Fruit fly (Drosophila melanogaster) whole organism, embryonic: ENCODE measurements around the gene CG31131.

Experiments used
- CG10654 ChIP-seq: fragments of 200-800 bp; sonication (Bioruptor generic); optimal IDR thresholded peaks from 2 replicates; lab custom pipeline; 2016; ENCODE audit warnings: missing biosample characterization, missing genetic modification characterization
- CG12219 ChIP-seq: fragments of 200-800 bp; sonication (Bioruptor generic); optimal IDR thresholded peaks from 3 replicates; lab custom pipeline; 2018; ENCODE audit warnings: missing biosample characterization, mild to moderate bottlenecking, missing genetic modification characterization
- CG12769 ChIP-seq: fragments of 200-800 bp; sonication (Bioruptor generic); optimal IDR thresholded peaks from 2 replicates; lab custom pipeline; 2019; ENCODE audit warnings: missing biosample characterization, mild to moderate bottlenecking, missing genetic modification characterization, moderate library complexity
- CG15011 ChIP-seq: fragments of 200-800 bp; sonication (Bioruptor generic); optimal IDR thresholded peaks from 3 replicates; lab custom pipeline; 2018; ENCODE audit warnings: missing biosample characterization, mild to moderate bottlenecking, missing genetic modification characterization
- CG15601 ChIP-seq: fragments of 200-800 bp; sonication (Bioruptor generic); optimal IDR thresholded peaks from 3 replicates; lab custom pipeline; 2019; ENCODE audit warnings: missing biosample characterization, mild to moderate bottlenecking, missing genetic modification characterization, moderate library complexity
- CG16813 ChIP-seq: fragments of 200-800 bp; sonication (Bioruptor generic); IDR thresholded peaks from 3 replicates; pipeline ENCODE4 v1.3.6; 2022; ENCODE audit warnings: missing biosample characterization, missing genetic modification characterization; ENCODE audit not compliant: partially characterized antibody
- CG1792 ChIP-seq: fragments of 200-800 bp; sonication (Bioruptor generic); optimal IDR thresholded peaks from 2 replicates; lab custom pipeline; 2016; ENCODE audit warnings: missing biosample characterization, missing genetic modification characterization
- CG2202 ChIP-seq: fragments of 200-800 bp; sonication (Bioruptor generic); optimal IDR thresholded peaks from 2 replicates; lab custom pipeline; 2018; ENCODE audit warnings: missing biosample characterization, mild to moderate bottlenecking, missing genetic modification characterization
- CG4707 ChIP-seq: fragments of 200-800 bp; sonication (Bioruptor generic); optimal IDR thresholded peaks from 2 replicates; lab custom pipeline; 2018; ENCODE audit warnings: missing biosample characterization, mild to moderate bottlenecking, missing genetic modification characterization, moderate library complexity
- CG9215 ChIP-seq: fragments of 200-800 bp; sonication (Bioruptor generic); IDR thresholded peaks from 2 replicates; pipeline ENCODE4 v1.3.6; 2022; ENCODE audit warnings: missing biosample characterization, missing genetic modification characterization
- CG9797 ChIP-seq: fragments of 200-800 bp; sonication (Bioruptor generic); optimal IDR thresholded peaks from 3 replicates; lab custom pipeline; 2018; ENCODE audit warnings: missing biosample characterization, mild to moderate bottlenecking, missing genetic modification characterization
- CG9876 ChIP-seq: fragments of 200-800 bp; sonication (Bioruptor generic); optimal IDR thresholded peaks from 2 replicates; lab custom pipeline; 2016; ENCODE audit warnings: missing biosample characterization, missing genetic modification characterization
- CkIIα-i1 ChIP-seq: fragments of 200-800 bp; sonication (Bioruptor generic); IDR thresholded peaks from 2 replicates; pipeline ENCODE4 v1.3.6; 2022; ENCODE audit warnings: missing biosample characterization, missing genetic modification characterization
- CrebB ChIP-seq: fragments of 200-800 bp; sonication (Bioruptor generic); optimal IDR thresholded peaks from 3 replicates; lab custom pipeline; 2018; ENCODE audit warnings: missing biosample characterization, mild to moderate bottlenecking, missing genetic modification characterization
- Dbx ChIP-seq: fragments of 200-800 bp; sonication (Bioruptor generic); IDR thresholded peaks from 3 replicates; pipeline ENCODE4 v1.3.6; 2022; ENCODE audit warnings: missing biosample characterization, missing genetic modification characterization
- Elba2 ChIP-seq: fragments of 200-800 bp; sonication (Bioruptor generic); optimal IDR thresholded peaks from 3 replicates; lab custom pipeline; 2016; ENCODE audit warnings: missing biosample characterization, missing genetic modification characterization
- Gsc ChIP-seq: fragments of 200-800 bp; sonication (Bioruptor generic); IDR thresholded peaks from 2 replicates; pipeline ENCODE4 v1.3.6; 2022; ENCODE audit warnings: missing biosample characterization, missing genetic modification characterization
- HLH4C ChIP-seq: fragments of 200-800 bp; sonication (Bioruptor generic); IDR thresholded peaks from 3 replicates; pipeline ENCODE4 v1.3.6; 2022; ENCODE audit warnings: missing biosample characterization, missing genetic modification characterization; ENCODE audit not compliant: partially characterized antibody
- HmgD ChIP-seq: fragments of 200-800 bp; sonication (Bioruptor generic); optimal IDR thresholded peaks from 3 replicates; lab custom pipeline; 2016; ENCODE audit warnings: missing biosample characterization, missing genetic modification characterization
- MBD-R2 ChIP-seq: fragments of 200-800 bp; sonication (Bioruptor generic); IDR thresholded peaks from 2 replicates; pipeline ENCODE4 v1.3.6; 2022; ENCODE audit warnings: missing biosample characterization, missing genetic modification characterization
- MESR4 ChIP-seq: fragments of 200-800 bp; sonication (Bioruptor generic); optimal IDR thresholded peaks from 2 replicates; lab custom pipeline; 2018; ENCODE audit warnings: missing biosample characterization, mild to moderate bottlenecking, missing genetic modification characterization, moderate library complexity
- Mad ChIP-seq: fragments of 200-800 bp; sonication (Bioruptor generic); optimal IDR thresholded peaks from 2 replicates; lab custom pipeline; 2016; ENCODE audit warnings: missing biosample characterization, missing genetic modification characterization
- Mrtf ChIP-seq: fragments of 200-800 bp; sonication (Bioruptor generic); IDR thresholded peaks from 3 replicates; pipeline ENCODE4 v1.3.6; 2022; ENCODE audit warnings: missing biosample characterization, missing genetic modification characterization
- NfI ChIP-seq: fragments of 200-800 bp; sonication (Bioruptor generic); optimal IDR thresholded peaks from 3 replicates; lab custom pipeline; 2018; ENCODE audit warnings: missing biosample characterization, mild to moderate bottlenecking, missing genetic modification characterization, moderate library complexity
- Rx ChIP-seq: fragments of 200-800 bp; sonication (Bioruptor generic); IDR thresholded peaks from 2 replicates; pipeline ENCODE4 v1.3.6; 2022; ENCODE audit warnings: missing biosample characterization, missing genetic modification characterization
- Stat92E ChIP-seq, 3 experiments: fragments of >200 bp in 2 of 3; fragments of 200-800 bp in 1 of 3; sonication (Bioruptor generic) in 1 of 3; optimal IDR thresholded peaks; 2 replicates each; lab custom pipeline; 2017 to 2019; ENCODE audit warnings: missing biosample characterization in 3 of 3, missing genetic modification characterization in 3 of 3, mild to moderate bottlenecking in 1 of 3, moderate library complexity in 1 of 3
- Trl ChIP-seq, 3 experiments: fragments of >200 bp in 2 of 3; fragments of 200-800 bp in 1 of 3; sonication (Bioruptor generic) in 1 of 3; optimal IDR thresholded peaks; 2 replicates in 1 of 3; 3 replicates in 2 of 3; lab custom pipeline; 2016 to 2017; ENCODE audit warnings: missing biosample characterization in 1 of 3, missing genetic modification characterization in 1 of 3
- ash1 ChIP-seq: fragments of 200-800 bp; sonication (Bioruptor generic); optimal IDR thresholded peaks from 2 replicates; lab custom pipeline; 2018; ENCODE audit warnings: missing biosample characterization, mild to moderate bottlenecking, missing genetic modification characterization
- ato ChIP-seq: fragments of 200-800 bp; sonication (Bioruptor generic); IDR thresholded peaks from 2 replicates; pipeline ENCODE4 v1.3.6; 2022; ENCODE audit warnings: missing biosample characterization, missing genetic modification characterization; ENCODE audit not compliant: partially characterized antibody
- bsh ChIP-seq, 2 experiments: fragments of 200-800 bp; sonication (Bioruptor generic); optimal IDR thresholded peaks; 2 replicates each; lab custom pipeline; 2017 to 2018; ENCODE audit warnings: mild to moderate bottlenecking in 2 of 2, missing biosample characterization in 2 of 2, missing genetic modification characterization in 2 of 2, moderate library complexity in 1 of 2
- caup ChIP-seq: fragments of 200-800 bp; sonication (Bioruptor generic); optimal IDR thresholded peaks from 3 replicates; lab custom pipeline; 2017; ENCODE audit warnings: missing biosample characterization, mild to moderate bottlenecking, missing genetic modification characterization, moderate library complexity; ENCODE audit not compliant: severe bottlenecking
- ci ChIP-seq: fragments of 200-800 bp; sonication (Bioruptor generic); IDR thresholded peaks from 3 replicates; pipeline ENCODE4 v1.3.6; 2022; ENCODE audit warnings: missing biosample characterization, missing genetic modification characterization
- en ChIP-seq: fragments of 200-800 bp; sonication (Bioruptor generic); optimal IDR thresholded peaks from 2 replicates; lab custom pipeline; 2016; ENCODE audit warnings: missing biosample characterization, missing genetic modification characterization
- eve ChIP-seq, 2 experiments: fragments of >200 bp; optimal IDR thresholded peaks; 2 replicates each; lab custom pipeline; 2017; ENCODE audit warnings: missing biosample characterization in 2 of 2, missing genetic modification characterization in 2 of 2
- fd64A ChIP-seq: fragments of 200-800 bp; sonication (Bioruptor generic); optimal IDR thresholded peaks from 3 replicates; lab custom pipeline; 2018; ENCODE audit warnings: missing biosample characterization, mild to moderate bottlenecking, missing genetic modification characterization
- ftz-f1 ChIP-seq: fragments of 200-800 bp; sonication (Bioruptor generic); optimal IDR thresholded peaks from 2 replicates; lab custom pipeline; 2016; ENCODE audit warnings: missing biosample characterization, missing genetic modification characterization
- gce ChIP-seq: fragments of 200-800 bp; sonication (Bioruptor generic); IDR thresholded peaks from 3 replicates; pipeline ENCODE4 v1.3.6; 2022; ENCODE audit warnings: missing biosample characterization, missing genetic modification characterization
- hkb ChIP-seq, 2 experiments: fragments of 200-800 bp in 1 of 2; fragments of >200 bp in 1 of 2; sonication (Bioruptor generic) in 1 of 2; IDR thresholded peaks in 1 of 2; optimal IDR thresholded peaks in 1 of 2; 2 replicates each; pipeline versions ENCODE4 v1.3.6 to Lab custom; 2017 to 2022; ENCODE audit warnings: missing biosample characterization in 1 of 2, missing genetic modification characterization in 1 of 2
- knrl ChIP-seq: fragments of 200-800 bp; sonication (Bioruptor generic); IDR thresholded peaks from 3 replicates; pipeline ENCODE4 v1.3.6; 2022; ENCODE audit warnings: missing biosample characterization, missing genetic modification characterization; ENCODE audit not compliant: partially characterized antibody
- lbe ChIP-seq: fragments of 200-800 bp; sonication (Bioruptor generic); optimal IDR thresholded peaks from 2 replicates; lab custom pipeline; 2016; ENCODE audit warnings: missing biosample characterization, mild to moderate bottlenecking, missing genetic modification characterization
- maf-S ChIP-seq: fragments of 200-800 bp; sonication (Bioruptor generic); optimal IDR thresholded peaks from 2 replicates; lab custom pipeline; 2016; ENCODE audit warnings: missing biosample characterization, missing genetic modification characterization
- mirr ChIP-seq: fragments of 200-800 bp; sonication (Bioruptor generic); optimal IDR thresholded peaks from 3 replicates; lab custom pipeline; 2018; ENCODE audit warnings: missing biosample characterization, mild to moderate bottlenecking, missing genetic modification characterization
- oc ChIP-seq: fragments of 200-800 bp; sonication (Bioruptor generic); optimal IDR thresholded peaks from 2 replicates; lab custom pipeline; 2018; ENCODE audit warnings: missing biosample characterization, mild to moderate bottlenecking, missing genetic modification characterization, moderate library complexity
- p53 ChIP-seq: fragments of 200-800 bp; sonication (Bioruptor generic); optimal IDR thresholded peaks from 2 replicates; lab custom pipeline; 2016; ENCODE audit warnings: missing biosample characterization, missing genetic modification characterization
- peb ChIP-seq: fragments of 200-800 bp; sonication (Bioruptor generic); IDR thresholded peaks from 2 replicates; pipeline ENCODE4 v1.3.6; 2022; ENCODE audit warnings: missing biosample characterization, missing genetic modification characterization
- sr ChIP-seq: fragments of 200-800 bp; sonication (Bioruptor generic); IDR thresholded peaks from 3 replicates; pipeline ENCODE4 v1.3.6; 2022; ENCODE audit warnings: missing biosample characterization, missing genetic modification characterization
- tap ChIP-seq: fragments of 200-800 bp; optimal IDR thresholded peaks from 3 replicates; lab custom pipeline; 2019; ENCODE audit warnings: missing biosample characterization, mild to moderate bottlenecking, missing genetic modification characterization, moderate library complexity
- vfl ChIP-seq: fragments of 200-800 bp; sonication (Bioruptor generic); optimal IDR thresholded peaks from 2 replicates; lab custom pipeline; 2016; ENCODE audit warnings: missing biosample characterization, missing genetic modification characterization

The CG31131 gene

dm6 chr3R:27988647-27989430 lies 25.8 kb upstream of the CG31131 start (continued):
- TF ChIP-seq bsh (GFP tag; optimal IDR thresholded peaks at IDR 0.05; lab: Kevin White, UChicago) (peak in 1 of 2 experiments; percentile 35), CrebB (tag; lab: Kevin White, UChicago) (no peak), Mad (GFP tag; lab: Kevin White, UChicago) (no peak), CG9797 (no peak), CG9215 (GFP tag; lab: Robert Waterston, UW) (no peak; the same call in 1 of the 2 replicates), CG12219 (GFP tag; lab: Kevin White, UChicago) (no peak), knrl (GFP tag; lab: Robert Waterston, UW) (no peak), ash1 (no peak), CG15011 (no peak), CG12769 (tag; lab: Kevin White, UChicago) (peak; percentile 98), peb (no peak), MBD-R2 (no peak), CG1792 (GFP tag; lab: Kevin White, UChicago) (no peak), Dbx (GFP tag; lab: Robert Waterston, UW) (peak; percentile 61; the same call in 1 of the 3 replicates), Gsc (no peak), HmgD (GFP tag; lab: Kevin White, UChicago) (no peak), ci (GFP tag; lab: Robert Waterston, UW) (peak; percentile 67; the same call in 2 of the 3 replicates), CkIIα-i1 (GFP tag; lab: Robert Waterston, UW) (no peak), CG10654 (no peak), oc (tag; lab: Kevin White, UChicago) (no peak), CG4707 (peak; percentile 80), ftz-f1 (no peak), CG2202 (no peak), eve (GFP tag; optimal IDR thresholded peaks at IDR 0.05; lab: Kevin White, UChicago) (no peak), CG9876 (GFP tag; lab: Kevin White, UChicago) (peak; percentile 45), mirr (GFP tag; lab: Kevin White, UChicago) (no peak), fd64A (GFP tag; lab: Kevin White, UChicago) (no peak), Rx (no peak), MESR4 (GFP tag; lab: Kevin White, UChicago) (no peak), tap (tag; lab: Kevin White, UChicago) (no peak), Mrtf (GFP tag; lab: Robert Waterston, UW) (peak; percentile 38; the same call in 1 of the 3 replicates), CG15601 (tag; lab: Kevin White, UChicago) (peak; percentile 99), p53 (GFP tag; lab: Kevin White, UChicago) (no peak), Stat92E (GFP tag; optimal IDR thresholded peaks at IDR 0.05; lab: Kevin White, UChicago) (no peak), CG16813 (GFP tag; lab: Robert Waterston, UW) (no peak), Elba2 (GFP tag; lab: Kevin White, UChicago) (no peak), en (GFP tag; lab: Kevin White, UChicago) (no peak), hkb (optimal IDR thresholded peaks at IDR 0.05; lab: Kevin White, UChicago) (no peak), hkb (GFP tag; IDR thresholded peaks at IDR 0.05; lab: Robert Waterston, UW) (no peak), HLH4C (GFP tag; lab: Robert Waterston, UW) (no peak), gce (no peak), vfl (GFP tag; lab: Kevin White, UChicago) (no peak), lbe (GFP tag; lab: Kevin White, UChicago) (no peak), caup (GFP tag; lab: Kevin White, UChicago) (no peak), NfI (peak; percentile 56), ato (GFP tag; lab: Robert Waterston, UW) (no peak), sr (no peak; the same call in 2 of the 3 replicates), maf-S (GFP tag; lab: Kevin White, UChicago) (no peak), Trl (optimal IDR thresholded peaks at IDR 0.05; lab: Kevin White, UChicago) (peak; percentile 73 to 82), Trl (GFP tag; optimal IDR thresholded peaks at IDR 0.05; lab: Kevin White, UChicago) (peak; percentile 4)
